Fruit fly (Drosophila melanogaster) whole organism, wandering third instar larva: Measurements from ENCODE around the gene CG16800.
A peak's percentile ranks its signal among the peaks of the same experiment; 100 is the strongest.

Source experiments
- Abd-B ChIP-seq: fragments of >200 bp; optimal IDR thresholded peaks from 2 replicates; lab custom pipeline; 2017; ENCODE audit warnings: missing biosample characterization, missing genetic modification characterization
- CG32264 ChIP-seq: fragments of 200-800 bp; sonication (Bioruptor generic); optimal IDR thresholded peaks from 2 replicates; lab custom pipeline; 2016; ENCODE audit warnings: missing biosample characterization, missing genetic modification characterization
- CG9705 ChIP-seq: fragments of 200-800 bp; sonication (Bioruptor generic); optimal IDR thresholded peaks from 2 replicates; lab custom pipeline; 2018; ENCODE audit warnings: missing biosample characterization, mild to moderate bottlenecking, missing genetic modification characterization
- CrebA ChIP-seq: fragments of 200-800 bp; sonication (Bioruptor generic); optimal IDR thresholded peaks from 2 replicates; lab custom pipeline; 2016; ENCODE audit warnings: missing biosample characterization, mild to moderate bottlenecking, missing genetic modification characterization, borderline replicate concordance
- Dfd ChIP-seq: fragments of >200 bp; optimal IDR thresholded peaks from 2 replicates; lab custom pipeline; 2017; ENCODE audit warnings: missing biosample characterization, missing genetic modification characterization
- Dif ChIP-seq: fragments of 200-275, 200-300 bp; sonication (Bioruptor generic); optimal IDR thresholded peaks from 2 replicates; lab custom pipeline; 2018; ENCODE audit warnings: missing biosample characterization, missing genetic modification characterization; ENCODE audit not compliant: partially characterized antibody
- GATAd ChIP-seq: sonication (Bioruptor generic); optimal IDR thresholded peaks from 2 replicates; lab custom pipeline; 2016; ENCODE audit warnings: missing biosample characterization, missing genetic modification characterization
- HLH106 ChIP-seq: fragments of 200-800 bp; optimal IDR thresholded peaks from 3 replicates; lab custom pipeline; 2019; ENCODE audit warnings: missing biosample characterization, mild to moderate bottlenecking, missing genetic modification characterization, moderate library complexity
- Hnf4 ChIP-seq: fragments of 200-800 bp; sonication (Bioruptor generic); optimal IDR thresholded peaks from 2 replicates; lab custom pipeline; 2016; ENCODE audit warnings: missing biosample characterization, mild to moderate bottlenecking, missing genetic modification characterization
- Hr78 ChIP-seq: fragments of >200 bp; optimal IDR thresholded peaks from 2 replicates; lab custom pipeline; 2017; ENCODE audit warnings: missing biosample characterization, missing genetic modification characterization
- Hr83 ChIP-seq: fragments of 200-300 bp; sonication (Bioruptor generic); optimal IDR thresholded peaks from 2 replicates; lab custom pipeline; 2016; ENCODE audit warnings: missing biosample characterization, mild to moderate bottlenecking, missing genetic modification characterization, moderate library complexity; ENCODE audit not compliant: poor library complexity, severe bottlenecking
- Jra ChIP-seq: sonication (Bioruptor generic); optimal IDR thresholded peaks from 2 replicates; lab custom pipeline; 2016; ENCODE audit warnings: missing biosample characterization, missing genetic modification characterization
- Mio ChIP-seq: sonication (Bioruptor generic); optimal IDR thresholded peaks from 2 replicates; lab custom pipeline; 2016; ENCODE audit warnings: missing biosample characterization, missing genetic modification characterization
- Myc ChIP-seq: fragments of >200 bp; optimal IDR thresholded peaks from 2 replicates; lab custom pipeline; 2017
- N ChIP-seq: fragments of >200 bp; optimal IDR thresholded peaks from 2 replicates; lab custom pipeline; 2018; ENCODE audit warnings: missing biosample characterization, missing external identifiers, missing genetic modification characterization
- OdsH ChIP-seq: fragments of 200-800 bp; sonication (Bioruptor generic); optimal IDR thresholded peaks from 2 replicates; lab custom pipeline; 2016; ENCODE audit warnings: missing biosample characterization, mild to moderate bottlenecking, missing genetic modification characterization
- Rel ChIP-seq, 2 experiments: fragments of 200-800 bp; sonication (Bioruptor generic) in 1 of 2; optimal IDR thresholded peaks; 2 replicates in 1 of 2; 3 replicates in 1 of 2; lab custom pipeline; 2016 to 2019; ENCODE audit warnings: mild to moderate bottlenecking in 2 of 2, missing biosample characterization in 2 of 2, missing genetic modification characterization in 2 of 2, moderate library complexity in 1 of 2
- Sp1 ChIP-seq: fragments of 200-800 bp; sonication (Bioruptor generic); optimal IDR thresholded peaks from 3 replicates; lab custom pipeline; 2019; ENCODE audit warnings: missing biosample characterization, mild to moderate bottlenecking, missing genetic modification characterization, moderate library complexity
- Vsx2 ChIP-seq: fragments of 200-300, 225-300 bp; sonication (Bioruptor generic); optimal IDR thresholded peaks from 2 replicates; lab custom pipeline; 2018; ENCODE audit warnings: missing biosample characterization, missing genetic modification characterization; ENCODE audit not compliant: partially characterized antibody
- br ChIP-seq: fragments of 200-800 bp; sonication (Bioruptor generic); optimal IDR thresholded peaks from 2 replicates; lab custom pipeline; 2016; ENCODE audit warnings: missing biosample characterization, missing genetic modification characterization
- brk ChIP-seq: fragments of 200-800 bp; sonication (Bioruptor generic); optimal IDR thresholded peaks from 2 replicates; lab custom pipeline; 2016; ENCODE audit warnings: missing biosample characterization, mild to moderate bottlenecking, missing genetic modification characterization
- dl ChIP-seq, 2 experiments: fragments of 175-275, 200-275 bp in 1 of 2; fragments of 200-275 bp in 1 of 2; sonication (Bioruptor generic); optimal IDR thresholded peaks; lab custom pipeline; 2018; ENCODE audit warnings: mild to moderate bottlenecking in 2 of 2, missing biosample characterization in 2 of 2, missing genetic modification characterization in 2 of 2, moderate library complexity in 2 of 2; ENCODE audit not compliant: partially characterized antibody in 2 of 2, insufficient read depth in 1 of 2
- dmrt93B ChIP-seq: fragments of 200-800 bp; sonication (Bioruptor generic); optimal IDR thresholded peaks from 2 replicates; lab custom pipeline; 2018; ENCODE audit warnings: missing biosample characterization, mild to moderate bottlenecking, missing genetic modification characterization
- dsf ChIP-seq: sonication (Bioruptor generic); optimal IDR thresholded peaks from 2 replicates; lab custom pipeline; 2016; ENCODE audit warnings: missing biosample characterization, missing genetic modification characterization, borderline replicate concordance
- ey ChIP-seq: fragments of 200-800 bp; sonication (Bioruptor generic); optimal IDR thresholded peaks from 2 replicates; lab custom pipeline; 2016; ENCODE audit warnings: missing biosample characterization, missing genetic modification characterization
- foxo ChIP-seq, 2 experiments: fragments of 200-800 bp; sonication (Bioruptor generic); optimal IDR thresholded peaks; 2 replicates in 1 of 2; 3 replicates in 1 of 2; lab custom pipeline; 2016 to 2017; ENCODE audit warnings: missing biosample characterization in 2 of 2, missing genetic modification characterization in 2 of 2
- fru ChIP-seq: fragments of 200-800 bp; sonication (Bioruptor generic); optimal IDR thresholded peaks from 3 replicates; lab custom pipeline; 2016; ENCODE audit warnings: missing biosample characterization, mild to moderate bottlenecking, missing genetic modification characterization
- h ChIP-seq: fragments of 200-800 bp; sonication (Bioruptor generic); optimal IDR thresholded peaks from 3 replicates; lab custom pipeline; 2016; ENCODE audit warnings: missing biosample characterization, mild to moderate bottlenecking, missing genetic modification characterization
- jim ChIP-seq: fragments of 175-275, 200-325 bp; sonication (Bioruptor generic); optimal IDR thresholded peaks from 2 replicates; lab custom pipeline; 2016; ENCODE audit warnings: missing biosample characterization, mild to moderate bottlenecking, missing genetic modification characterization
- lola ChIP-seq: fragments of >200 bp; optimal IDR thresholded peaks from 2 replicates; lab custom pipeline; 2017; ENCODE audit warnings: missing biosample characterization, missing genetic modification characterization
- pan ChIP-seq: fragments of >200 bp; optimal IDR thresholded peaks from 2 replicates; lab custom pipeline; 2017
- psq ChIP-seq: fragments of 200-800 bp; sonication (Bioruptor generic); optimal IDR thresholded peaks from 3 replicates; lab custom pipeline; 2017; ENCODE audit warnings: missing biosample characterization, mild to moderate bottlenecking, missing genetic modification characterization, moderate library complexity
- rgr ChIP-seq: fragments of 200-800 bp; sonication (Bioruptor generic); optimal IDR thresholded peaks from 3 replicates; lab custom pipeline; 2016; ENCODE audit warnings: missing biosample characterization, mild to moderate bottlenecking, missing genetic modification characterization
- sage ChIP-seq: fragments of 200-800 bp; sonication (Bioruptor generic); optimal IDR thresholded peaks from 2 replicates; lab custom pipeline; 2016; ENCODE audit warnings: missing biosample characterization, mild to moderate bottlenecking, missing genetic modification characterization
- sv ChIP-seq: fragments of 200-800 bp; sonication (Bioruptor generic); optimal IDR thresholded peaks from 3 replicates; lab custom pipeline; 2016; ENCODE audit warnings: missing biosample characterization, missing genetic modification characterization
- tai ChIP-seq: sonication (Bioruptor generic); optimal IDR thresholded peaks from 2 replicates; lab custom pipeline; 2016; ENCODE audit warnings: missing biosample characterization, missing genetic modification characterization
- usp ChIP-seq: fragments of >200 bp; optimal IDR thresholded peaks from 2 replicates; lab custom pipeline; 2017; ENCODE audit warnings: missing biosample characterization, missing genetic modification characterization
- woc ChIP-seq: sonication (Bioruptor generic); optimal IDR thresholded peaks from 2 replicates; lab custom pipeline; 2016; ENCODE audit warnings: missing biosample characterization, mild to moderate bottlenecking, missing genetic modification characterization

CG16800 gene

DNA sequence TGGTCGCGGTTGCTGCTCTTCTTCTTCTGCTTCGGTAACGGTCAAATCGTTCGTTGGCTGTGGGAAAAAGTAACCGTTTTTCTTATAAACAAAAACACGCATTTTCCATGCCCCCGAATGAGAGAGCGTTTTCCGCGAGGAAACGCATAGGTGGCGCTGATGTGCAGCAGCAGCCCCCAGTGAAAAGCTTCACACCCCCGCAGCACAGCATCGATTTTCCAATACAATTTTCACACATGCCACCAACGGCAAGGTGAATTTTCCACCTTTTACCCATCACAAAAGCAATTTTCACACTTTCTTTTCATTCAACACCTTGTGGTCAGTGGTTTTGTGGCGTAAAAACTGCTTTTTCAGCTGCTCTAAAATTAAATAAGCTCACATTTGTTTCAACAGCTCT lies 37.3 kb downstream of the CG16800 start:
- TF ChIP-seq Vsx2 (GFP tag; lab: Kevin White, UChicago) (no peak), CrebA (no peak), dsf (GFP tag; lab: Kevin White, UChicago) (no peak), OdsH (no peak), foxo (GFP tag; optimal IDR thresholded peaks at IDR 0.05; lab: Kevin White, UChicago) (no peak), Sp1 (GFP tag; lab: Kevin White, UChicago) (no peak), CG9705 (GFP tag; lab: Kevin White, UChicago) (no peak), tai (GFP tag; lab: Kevin White, UChicago) (no peak), Jra (GFP tag; lab: Kevin White, UChicago) (no peak), Rel (GFP tag; optimal IDR thresholded peaks at IDR 0.05; lab: Kevin White, UChicago) (no peak), Rel (tag; optimal IDR thresholded peaks at IDR 0.05; lab: Kevin White, UChicago) (no peak), usp (no peak), CG32264 (GFP tag; lab: Kevin White, UChicago) (no peak), h (GFP tag; lab: Kevin White, UChicago) (no peak), lola (GFP tag; lab: Kevin White, UChicago) (no peak), Dif (no peak)

DNA sequence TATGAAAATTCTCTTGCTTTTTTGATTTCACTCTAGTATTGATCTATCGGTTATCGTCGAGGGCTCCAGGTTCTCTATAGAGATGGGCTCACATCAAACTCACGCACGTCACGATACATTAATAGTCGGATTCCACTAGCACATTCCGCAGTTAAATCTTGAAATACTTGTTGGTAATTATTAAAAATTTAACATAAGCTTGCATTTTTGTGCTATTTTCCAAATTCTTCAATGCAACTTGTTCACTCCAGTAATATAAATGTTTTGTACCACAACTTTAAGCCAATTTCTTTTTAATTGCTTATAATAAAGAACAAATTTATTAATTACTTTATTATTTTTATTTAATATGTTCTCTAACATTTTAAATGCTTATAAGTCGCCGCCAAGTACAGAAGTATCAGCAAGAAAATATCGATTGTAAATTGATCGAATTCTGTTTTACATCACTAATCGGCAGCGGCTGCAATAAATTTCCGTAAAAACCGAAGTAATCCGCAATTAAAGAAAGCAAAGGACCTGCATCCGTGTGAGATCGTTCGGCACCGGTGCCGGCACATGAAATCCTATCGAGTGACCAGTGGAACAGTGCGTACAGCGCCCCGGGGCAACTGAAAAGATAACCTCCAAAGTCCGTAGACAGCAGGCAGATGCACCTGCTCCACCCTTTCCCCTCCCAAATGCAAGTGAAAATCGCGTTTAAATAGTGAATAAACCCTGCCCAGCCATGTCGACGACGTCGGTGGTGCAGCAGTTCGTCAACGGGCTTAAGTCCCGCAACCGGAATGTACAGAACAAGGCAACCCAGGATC lies 37.9 kb downstream of the CG16800 start, which contains the start of the genes Vha68-1 and mTor:
Gene Vha68-1, minus strand, starts transcription at position 49 of the 812 bp plus-strand sequence.
Gene mTor, plus strand, starts transcription at position 422 of the 812 bp plus-strand sequence.
- TF ChIP-seq ey (GFP tag; lab: Kevin White, UChicago), result peak; percentile 75
- peak; percentile 18 for TF ChIP-seq CG32264 (GFP tag; lab: Kevin White, UChicago)
- no peak for TF ChIP-seq dl (GFP tag; optimal IDR thresholded peaks at IDR 0.05; lab: Kevin White, UChicago; ENCODE audit: insufficient read depth in 1 of 2, partially characterized antibody in 2 of 2)
- no peak for TF ChIP-seq pan
- no peak for TF ChIP-seq sage (GFP tag; lab: Kevin White, UChicago)
- TF ChIP-seq brk (GFP tag; lab: Kevin White, UChicago), result no peak
- TF ChIP-seq dmrt93B, result no peak
- TF ChIP-seq Hnf4, result no peak
- TF ChIP-seq rgr (GFP tag; lab: Kevin White, UChicago), result peak; percentile 77
- TF ChIP-seq OdsH, result peak; percentile 52
- no peak for TF ChIP-seq jim (GFP tag; lab: Kevin White, UChicago)
- TF ChIP-seq Abd-B (GFP tag; lab: Kevin White, UChicago), result no peak
- TF ChIP-seq GATAd, result no peak
- TF ChIP-seq Myc (lab: Kevin White, UChicago), result no peak
- no peak for TF ChIP-seq Dif
- TF ChIP-seq br (GFP tag; lab: Kevin White, UChicago), result no peak
- TF ChIP-seq Sp1 (GFP tag; lab: Kevin White, UChicago), result no peak
- TF ChIP-seq fru, result peak; percentile 63
- peak; percentile 82 for TF ChIP-seq HLH106 (tag; lab: Kevin White, UChicago)
- TF ChIP-seq dsf (GFP tag; lab: Kevin White, UChicago), result no peak
- peak; percentile 63 for TF ChIP-seq psq (GFP tag; lab: Kevin White, UChicago)
- no peak for TF ChIP-seq CrebA
- TF ChIP-seq N, result peak; percentile 85
- peak; percentile 44 for TF ChIP-seq Hr83 (GFP tag; lab: Kevin White, UChicago)
- TF ChIP-seq Rel (GFP tag; optimal IDR thresholded peaks at IDR 0.05; lab: Kevin White, UChicago), result no peak
- peak; percentile 11 for TF ChIP-seq Rel (tag; optimal IDR thresholded peaks at IDR 0.05; lab: Kevin White, UChicago)
- TF ChIP-seq tai (GFP tag; lab: Kevin White, UChicago), result no peak
- no peak for TF ChIP-seq Vsx2 (GFP tag; lab: Kevin White, UChicago)
- peak; percentile 46 for TF ChIP-seq CG9705 (GFP tag; lab: Kevin White, UChicago)
- TF ChIP-seq woc (GFP tag; lab: Kevin White, UChicago), result no peak
- TF ChIP-seq h (GFP tag; lab: Kevin White, UChicago), result peak; percentile 69
- peak; percentile 68 for TF ChIP-seq sv (GFP tag; lab: Kevin White, UChicago)
- peak in 1 of 2 experiments; percentile 81 for TF ChIP-seq foxo (GFP tag; optimal IDR thresholded peaks at IDR 0.05; lab: Kevin White, UChicago)
- TF ChIP-seq usp, result no peak
- TF ChIP-seq Hr78 (GFP tag; lab: Kevin White, UChicago), result peak; percentile 11
- no peak for TF ChIP-seq lola (GFP tag; lab: Kevin White, UChicago)
- no peak for TF ChIP-seq Dfd (GFP tag; lab: Kevin White, UChicago)
- TF ChIP-seq Mio, result no peak
- no peak for TF ChIP-seq Jra (GFP tag; lab: Kevin White, UChicago)
